Worm (Caenorhabditis elegans) whole organism, L4 larva: Measurements from ENCODE around the gene srx-7.

Experiments
- Y105C5A.15 ChIP-seq: fragments of 200-800 bp; sonication (Bioruptor generic); IDR thresholded peaks from 2 replicates; pipeline ENCODE4 v1.3.6; 2022; ENCODE audit warnings: missing genetic modification characterization, missing compliant biosample characterization
- cey-2 ChIP-seq: sonication (generic microtip); optimal IDR thresholded peaks from 3 replicates; lab custom pipeline; 2017; ENCODE audit warnings: missing genetic modification characterization, mild to moderate bottlenecking, missing compliant biosample characterization, antibody characterized with exemption, borderline replicate concordance; ENCODE audit not compliant: insufficient read depth
- daf-8 ChIP-seq: fragments of 200-800 bp; sonication (Bioruptor generic); IDR thresholded peaks from 2 replicates; pipeline ENCODE4 v1.3.6; 2022; ENCODE audit warnings: missing genetic modification characterization, missing compliant biosample characterization
- dmd-9 ChIP-seq: fragments of 200-800 bp; sonication (Bioruptor generic); IDR thresholded peaks from 2 replicates; pipeline ENCODE4 v1.3.6; 2022; ENCODE audit warnings: missing genetic modification reagents, missing genetic modification characterization, missing compliant biosample characterization
- hlh-30 ChIP-seq: sonication (generic microtip); optimal IDR thresholded peaks from 2 replicates; lab custom pipeline; 2017; ENCODE audit warnings: antibody characterized with exemption, mild to moderate bottlenecking, missing genetic modification characterization, missing compliant biosample characterization; ENCODE audit not compliant: insufficient read depth
- lim-7 ChIP-seq: fragments of 200-800 bp; sonication (Bioruptor generic); IDR thresholded peaks from 2 replicates; pipeline ENCODE4 v1.3.6; 2022; ENCODE audit warnings: missing genetic modification characterization, missing compliant biosample characterization
- lin-13 ChIP-seq: fragments of 150-350 bp; optimal IDR thresholded peaks from 2 replicates; lab custom pipeline; 2014; ENCODE audit warnings: missing biosample characterization, missing genetic modification reagents, missing genetic modification characterization
- lin-39 ChIP-seq: fragments of 150-350 bp; optimal IDR thresholded peaks from 2 replicates; lab custom pipeline; 2014; ENCODE audit warnings: missing biosample characterization, missing genetic modification reagents, missing genetic modification characterization
- lsy-2 ChIP-seq, 2 experiments: fragments of 150-350 bp in 1 of 2; sonication (generic microtip) in 1 of 2; optimal IDR thresholded peaks; 2 replicates each; lab custom pipeline; 2014 to 2017; ENCODE audit warnings: missing biosample characterization in 2 of 2, missing genetic modification characterization in 2 of 2
- mdt-29 ChIP-seq: fragments of 200-800 bp; sonication (Bioruptor generic); IDR thresholded peaks from 2 replicates; pipeline ENCODE4 v1.3.6; 2022; ENCODE audit warnings: missing genetic modification reagents, missing genetic modification characterization, missing compliant biosample characterization
- nhr-28 ChIP-seq: fragments of 150-350 bp; optimal IDR thresholded peaks from 2 replicates; lab custom pipeline; 2014; ENCODE audit warnings: missing biosample characterization, missing genetic modification characterization
- pha-4 ChIP-seq, 2 experiments: fragments of 150-350 bp in 1 of 2; fragments of 200-800 bp in 1 of 2; sonication (Bioruptor generic) in 1 of 2; IDR thresholded peaks in 1 of 2; optimal IDR thresholded peaks in 1 of 2; 2 replicates each; pipeline versions ENCODE4 v1.3.6 to Lab custom; 2014 to 2022; ENCODE audit warnings: missing genetic modification characterization in 2 of 2, missing genetic modification reagents in 2 of 2, missing biosample characterization in 1 of 2, missing compliant biosample characterization in 1 of 2
- php-3 ChIP-seq: fragments of 200-800 bp; sonication (Bioruptor generic); IDR thresholded peaks from 2 replicates; pipeline ENCODE4 v1.3.6; 2022; ENCODE audit warnings: missing genetic modification reagents, missing genetic modification characterization, missing compliant biosample characterization
- rbr-2 ChIP-seq: sonication (generic microtip); optimal IDR thresholded peaks from 2 replicates; lab custom pipeline; 2016; ENCODE audit warnings: missing genotype, missing genetic modification characterization, missing compliant biosample characterization
- vab-7 ChIP-seq: fragments of 200-800 bp; sonication (Bioruptor generic); IDR thresholded peaks from 2 replicates; pipeline ENCODE4 v1.3.6; 2022; ENCODE audit warnings: missing genetic modification reagents, missing genetic modification characterization, missing compliant biosample characterization

Gene srx-7

DNA sequence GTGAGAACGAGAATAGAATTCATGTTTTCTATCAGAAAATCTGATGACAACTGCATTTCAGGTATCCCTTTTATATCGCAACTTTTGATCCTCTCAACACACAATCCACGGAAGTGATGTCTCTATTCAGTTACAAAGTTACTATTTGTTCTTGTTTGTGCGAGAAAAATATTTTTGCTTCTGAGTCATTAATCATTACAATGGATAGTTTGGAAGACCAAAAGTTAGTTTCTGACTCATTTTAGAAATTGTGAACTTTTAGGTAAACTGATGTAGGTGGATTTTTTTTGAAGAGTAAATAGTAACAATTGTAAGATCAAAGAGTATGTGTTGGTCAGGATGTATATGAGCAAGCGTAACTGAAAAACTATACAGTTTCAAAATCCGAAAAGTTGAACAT is 49.7 kb downstream of the srx-7 start, which contains the start of gene srlf-36:
Gene srlf-36, minus strand, starts transcription at position 101 of the 400 bp plus-strand sequence.
- TF ChIP-seq daf-8 (no peak), rbr-2 (tag; lab: Kevin White, UChicago) (no peak), vab-7 (GFP tag; lab: Robert Waterston, UW) (no peak), lin-39 (tag; lab: Kevin White, UChicago) (no peak), Y105C5A.15 (GFP tag; lab: Robert Waterston, UW) (no peak), cey-2 (tag; lab: Kevin White, UChicago) (no peak), lsy-2 (tag; optimal IDR thresholded peaks at IDR 0.05; lab: Kevin White, UChicago) (no peak), mdt-29 (no peak), php-3 (GFP tag; lab: Robert Waterston, UW) (no peak), lin-13 (GFP tag; lab: Kevin White, UChicago) (no peak), pha-4 (GFP tag; IDR thresholded peaks at IDR 0.05; lab: Robert Waterston, UW) (no peak), pha-4 (tag; optimal IDR thresholded peaks at IDR 0.05; lab: Kevin White, UChicago) (no peak), dmd-9 (GFP tag; lab: Robert Waterston, UW) (no peak)
- TF ChIP-seq, all 104 proteins: peak for 0

DNA sequence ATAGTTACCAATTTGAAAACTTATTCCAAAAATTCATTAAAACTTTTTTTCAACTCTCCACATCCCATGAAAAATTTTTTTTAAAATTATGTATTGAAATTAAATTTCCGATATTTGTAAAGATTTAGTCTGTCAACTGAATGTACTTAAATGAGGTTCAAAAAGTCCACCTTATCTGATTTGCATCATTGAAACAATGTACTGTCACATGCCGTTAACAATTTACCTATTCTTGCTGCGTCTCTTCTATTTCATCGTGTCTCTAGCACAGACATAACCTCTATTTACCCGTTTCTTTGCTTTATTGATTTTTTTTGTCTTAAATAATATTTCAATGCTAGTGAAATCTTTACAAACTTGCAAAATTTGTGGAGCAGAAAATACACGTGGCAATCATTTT is 50.2 kb downstream of the srx-7 start, which contains the start of gene nhr-90:
Gene nhr-90, plus strand, starts transcription at position 296 of the 400 bp plus-strand sequence.
- peak; percentile 9 for TF ChIP-seq nhr-28 (tag; lab: Kevin White, UChicago)
- TF ChIP-seq hlh-30 (tag; lab: Kevin White, UChicago) = peak; percentile 70
- TF ChIP-seq lim-7 (GFP tag; lab: Robert Waterston, UW) = no peak
